Worm (Caenorhabditis elegans) whole organism, L4 larva: ENCODE data around the gene Y41C4A.18.
A peak's percentile ranks its signal among the peaks of the same experiment; 100 is the strongest.
"Not testable (repeated sequence)": the region's sequence is repeated elsewhere in the genome, so short reads cannot be mapped to it uniquely, and the experiment has no call there.

Experiments
- F26F4.8 ChIP-seq: fragments of 200-800 bp; sonication (Bioruptor generic); conservative IDR thresholded peaks from 2 replicates; pipeline ENCODE4 v1.3.6; 2022; ENCODE audit warnings: missing genetic modification characterization, missing compliant biosample characterization
- T20F7.1 ChIP-seq: fragments of 200-800 bp; sonication (Bioruptor generic); optimal IDR thresholded peaks from 2 replicates; lab custom pipeline; 2018; ENCODE audit warnings: mild to moderate bottlenecking, missing genetic modification characterization, missing compliant biosample characterization
- T26A8.4 ChIP-seq: fragments of 200-800 bp; sonication (Bioruptor generic); IDR thresholded peaks from 2 replicates; pipeline ENCODE4 v1.3.6; 2022; ENCODE audit warnings: missing genetic modification characterization, missing compliant biosample characterization
- aha-1 ChIP-seq: fragments of 150-350 bp; peaks from one replicate; lab custom pipeline; 2014; ENCODE audit warnings: missing biosample characterization, missing genetic modification characterization
- aly-2 ChIP-seq: sonication (generic microtip); optimal IDR thresholded peaks from 2 replicates; lab custom pipeline; 2018; ENCODE audit warnings: missing biosample characterization, missing genetic modification characterization
- attf-4 ChIP-seq: sonication (generic microtip); optimal IDR thresholded peaks from 3 replicates; lab custom pipeline; 2017; ENCODE audit warnings: missing biosample characterization, missing genetic modification characterization
- daf-16 ChIP-seq, 3 experiments: sonication (generic microtip); optimal IDR thresholded peaks; 2 replicates each; lab custom pipeline; 2016 to 2017; ENCODE audit warnings: missing genetic modification characterization in 3 of 3, missing genetic modification reagents in 3 of 3, mild to moderate bottlenecking in 2 of 3, missing compliant biosample characterization in 2 of 3, missing biosample characterization in 1 of 3, moderate library complexity in 1 of 3
- dpl-1 ChIP-seq: fragments of 150-350 bp; optimal IDR thresholded peaks from 2 replicates; lab custom pipeline; 2014; ENCODE audit warnings: missing biosample characterization, missing genetic modification reagents, missing genetic modification characterization
- dve-1 ChIP-seq: sonication (generic microtip); optimal IDR thresholded peaks from 2 replicates; lab custom pipeline; 2017; ENCODE audit warnings: antibody characterized with exemption, mild to moderate bottlenecking, missing genetic modification characterization, missing compliant biosample characterization; ENCODE audit not compliant: insufficient read depth
- fos-1 ChIP-seq: fragments of 150-350 bp; optimal IDR thresholded peaks from 2 replicates; lab custom pipeline; 2014; ENCODE audit warnings: missing biosample characterization, missing genetic modification characterization
- gei-8 ChIP-seq: fragments of 200-800 bp; sonication (Bioruptor generic); optimal IDR thresholded peaks from 2 replicates; lab custom pipeline; 2018; ENCODE audit warnings: mild to moderate bottlenecking, missing genetic modification characterization, missing compliant biosample characterization
- hlh-11 ChIP-seq: fragments of 200-800 bp; sonication (Bioruptor generic); optimal IDR thresholded peaks from 2 replicates; lab custom pipeline; 2018; ENCODE audit warnings: mild to moderate bottlenecking, missing genetic modification characterization, missing compliant biosample characterization
- hlh-30 ChIP-seq: sonication (generic microtip); optimal IDR thresholded peaks from 2 replicates; lab custom pipeline; 2017; ENCODE audit warnings: antibody characterized with exemption, mild to moderate bottlenecking, missing genetic modification characterization, missing compliant biosample characterization; ENCODE audit not compliant: insufficient read depth
- hmg-1.1 ChIP-seq: fragments of 200-800 bp; sonication (Bioruptor generic); IDR thresholded peaks from 2 replicates; pipeline ENCODE4 v1.3.6; 2022; ENCODE audit warnings: missing genetic modification reagents, missing genetic modification characterization, missing compliant biosample characterization
- lin-15B ChIP-seq: fragments of 150-350 bp; sonication (generic microtip); optimal IDR thresholded peaks from 3 replicates; lab custom pipeline; 2014; ENCODE audit warnings: missing biosample characterization, missing genetic modification characterization
- lin-29 ChIP-seq: fragments of 200-800 bp; sonication (Bioruptor generic); IDR thresholded peaks from 2 replicates; pipeline ENCODE4 v1.3.6; 2022; ENCODE audit warnings: missing genetic modification reagents, missing genetic modification characterization, missing compliant biosample characterization
- lin-38 ChIP-seq: fragments of 200-800 bp; sonication (Bioruptor generic); IDR thresholded peaks from 2 replicates; pipeline ENCODE4 v1.3.6; 2022; ENCODE audit warnings: missing genetic modification reagents, missing genetic modification characterization, missing compliant biosample characterization
- lsy-2 ChIP-seq, 2 experiments: fragments of 150-350 bp in 1 of 2; sonication (generic microtip) in 1 of 2; optimal IDR thresholded peaks; 2 replicates each; lab custom pipeline; 2014 to 2017; ENCODE audit warnings: missing biosample characterization in 2 of 2, missing genetic modification characterization in 2 of 2
- madf-9 ChIP-seq: fragments of 200-800 bp; sonication (Bioruptor generic); conservative IDR thresholded peaks from 2 replicates; pipeline ENCODE4 v1.3.6; 2022; ENCODE audit warnings: missing genetic modification reagents, missing genetic modification characterization, missing compliant biosample characterization
- mdl-1 ChIP-seq, 2 experiments: fragments of 150-350 bp in 1 of 2; sonication (generic microtip) in 1 of 2; optimal IDR thresholded peaks; 2 replicates each; lab custom pipeline; 2014 to 2017; ENCODE audit warnings: missing biosample characterization in 2 of 2, missing genetic modification characterization in 2 of 2
- mes-2 ChIP-seq: sonication (generic microtip); optimal IDR thresholded peaks from 2 replicates; lab custom pipeline; 2016; ENCODE audit warnings: missing genotype, mild to moderate bottlenecking, missing genetic modification characterization, missing compliant biosample characterization; ENCODE audit not compliant: poor library complexity, severe bottlenecking
- nhr-237 ChIP-seq: sonication (generic microtip); optimal IDR thresholded peaks from 2 replicates; lab custom pipeline; 2017; ENCODE audit warnings: missing biosample characterization, missing genetic modification characterization
- nhr-28 ChIP-seq: fragments of 150-350 bp; optimal IDR thresholded peaks from 2 replicates; lab custom pipeline; 2014; ENCODE audit warnings: missing biosample characterization, missing genetic modification characterization
- sdz-12 ChIP-seq: fragments of 200-800 bp; sonication (Bioruptor generic); optimal IDR thresholded peaks from 2 replicates; lab custom pipeline; 2018; ENCODE audit warnings: mild to moderate bottlenecking, missing genetic modification characterization, missing compliant biosample characterization
- set-16 ChIP-seq: fragments of 200-800 bp; sonication (Bioruptor generic); IDR thresholded peaks from 2 replicates; pipeline ENCODE4 v1.3.6; 2022; ENCODE audit warnings: missing genetic modification reagents, missing genetic modification characterization, missing compliant biosample characterization
- snpc-4 ChIP-seq: fragments of 150-350 bp; optimal IDR thresholded peaks from 2 replicates; lab custom pipeline; 2014; ENCODE audit warnings: missing biosample characterization, missing genetic modification characterization
- unc-39 ChIP-seq: sonication (generic microtip); optimal IDR thresholded peaks from 2 replicates; lab custom pipeline; 2017; ENCODE audit warnings: missing biosample characterization, missing genetic modification characterization
- unc-62 ChIP-seq, 3 experiments: fragments of 150-350 bp in 1 of 3; sonication (generic microtip); optimal IDR thresholded peaks in 2 of 3; peaks in 1 of 3; 1 replicate in 1 of 3; 2 replicates in 2 of 3; lab custom pipeline; 2014 to 2017; ENCODE audit warnings: missing biosample characterization in 3 of 3, missing genetic modification characterization in 3 of 3, missing genetic modification reagents in 3 of 3, missing genotype in 1 of 3
- zag-1 ChIP-seq: fragments of 150-350 bp; optimal IDR thresholded peaks from 2 replicates; lab custom pipeline; 2014; ENCODE audit warnings: missing biosample characterization, missing genetic modification characterization
- zfp-2 ChIP-seq: sonication (generic microtip); optimal IDR thresholded peaks from 2 replicates; lab custom pipeline; 2016; ENCODE audit warnings: mild to moderate bottlenecking, missing genetic modification characterization, missing compliant biosample characterization

Gene Y41C4A.18

ce11 chrIII:11750232-11750631 lies 19.8 kb downstream of the Y41C4A.18 start:
- TF ChIP-seq madf-9 (GFP tag; lab: Robert Waterston, UW) (no peak), aha-1 (tag; lab: Kevin White, UChicago) (peak; percentile 46), unc-62 (GFP tag; optimal IDR thresholded peaks at IDR 0.05 in 1 of 2; lab: Kevin White, UChicago) (peak in 1 of 2 experiments; percentile 92), unc-62 (tag; optimal IDR thresholded peaks at IDR 0.05; lab: Kevin White, UChicago) (no peak), nhr-28 (no peak), unc-39 (tag; lab: Kevin White, UChicago) (no peak)
- TF ChIP-seq, all 104 proteins: peak for 2

- TF ChIP-seq unc-62 (GFP tag; optimal IDR thresholded peaks at IDR 0.05 in 1 of 2; lab: Kevin White, UChicago), result peak in 1 of 2 experiments; percentile 30
- no peak for TF ChIP-seq unc-62 (tag; optimal IDR thresholded peaks at IDR 0.05; lab: Kevin White, UChicago)
- TF ChIP-seq snpc-4 (tag; lab: Kevin White, UChicago), result no peak
Observed at ce11 chrIII:11750817-11751216, 20.4 kb downstream of the Y41C4A.18 start.

ce11 chrIII:11757892-11758291 lies 27.5 kb downstream of the Y41C4A.18 start:
- no peak for TF ChIP-seq lin-29 (GFP tag; lab: Robert Waterston, UW)
- no peak for TF ChIP-seq T20F7.1
- peak in 1 of 2 experiments; percentile 17 for TF ChIP-seq unc-62 (GFP tag; optimal IDR thresholded peaks at IDR 0.05 in 1 of 2; lab: Kevin White, UChicago)
- no peak for TF ChIP-seq unc-62 (tag; optimal IDR thresholded peaks at IDR 0.05; lab: Kevin White, UChicago)
- peak; percentile 52 for TF ChIP-seq set-16
- TF ChIP-seq F26F4.8, result no peak
- TF ChIP-seq sdz-12 (GFP tag; lab: Kevin White, UChicago), result no peak
- TF ChIP-seq gei-8 (GFP tag; lab: Kevin White, UChicago), result no peak

ce11 chrIII:11760634-11761033 lies 30.2 kb downstream of the Y41C4A.18 start:
- TF ChIP-seq set-16, result peak; percentile 75
- no peak for TF ChIP-seq zfp-2
- no peak for TF ChIP-seq zag-1 (tag; lab: Kevin White, UChicago)

ce11 chrIII:11773581-11773980 lies 43.2 kb downstream of the Y41C4A.18 start, which contains the start of gene gbf-1:
TSS of gene gbf-1 (minus strand) at chrIII:11773681.
- TF ChIP-seq fos-1, nhr-237, lin-15B (tag; lab: Kevin White, UChicago): not testable (repeated sequence)
- TF ChIP-seq, all 104 proteins: peak for 0; not testable (repeated sequence) for 104

- TF ChIP-seq dpl-1 (GFP tag; lab: Kevin White, UChicago), result peak; percentile 52
- TF ChIP-seq mes-2, result peak; percentile 72
- TF ChIP-seq dve-1 (tag; lab: Kevin White, UChicago), result peak; percentile 29
- no peak for TF ChIP-seq daf-16 (GFP tag; optimal IDR thresholded peaks at IDR 0.05; lab: Kevin White, UChicago)
- peak; percentile 51 for TF ChIP-seq daf-16 (tag; optimal IDR thresholded peaks at IDR 0.05; lab: Kevin White, UChicago)
- TF ChIP-seq hlh-30 (tag; lab: Kevin White, UChicago), result peak; percentile 97
- TF ChIP-seq mdl-1 (tag; optimal IDR thresholded peaks at IDR 0.05; lab: Kevin White, UChicago), result peak in 1 of 2 experiments; percentile 49
- no peak for TF ChIP-seq set-16
- no peak for TF ChIP-seq aly-2
- TF ChIP-seq attf-4 (tag; lab: Kevin White, UChicago), result no peak
- TF ChIP-seq lin-38 (GFP tag; lab: Robert Waterston, UW), result peak; percentile 53
- peak; percentile 53; the same call in 1 of the 2 replicates for TF ChIP-seq hmg-1.1 (GFP tag; lab: Robert Waterston, UW)
- TF ChIP-seq hlh-11 (tag; lab: Kevin White, UChicago), result no peak
- peak; percentile 28; the same call in 1 of the 2 replicates for TF ChIP-seq T26A8.4
- TF ChIP-seq lsy-2 (tag; optimal IDR thresholded peaks at IDR 0.05; lab: Kevin White, UChicago), result peak in 1 of 2 experiments; percentile 64
Observed at ce11 chrIII:11774508-11775000, 44.1 kb downstream of the Y41C4A.18 start, which contains the start of gene immp-1. TSS of gene immp-1 (plus strand) at chrIII:11774950.
